Worm (Caenorhabditis elegans): ENCODE results near the gene ndua-12.

ce11 chrIV:2703927-2704401, 15.7 kb downstream of the ndua-12 start, which contains the start of gene Y94H6A.5:
- TF ChIP-seq dao-5 (tag; optimal IDR thresholded peaks at IDR 0.05) (no peak), him-1 (tag; optimal IDR thresholded peaks at IDR 0.05) (peak; percentile 63), W03F9.2 (tag; optimal IDR thresholded peaks at IDR 0.05) (peak; percentile 20)

Measured in whole organism, L4/young adult.